Worm (Caenorhabditis elegans): Measurements from ENCODE around the gene Y81B9A.3.

- TF ChIP-seq dpl-1 (GFP tag; optimal IDR thresholded peaks at IDR 0.05) (no peak), daf-16 (GFP tag; optimal IDR thresholded peaks at IDR 0.05) (no peak), daf-16 (tag; optimal IDR thresholded peaks at IDR 0.05) (no peak), tra-1 (GFP tag; IDR thresholded peaks at IDR 0.05) (no peak), unc-62 (GFP tag; optimal IDR thresholded peaks at IDR 0.05 in 1 of 2) (no peak), unc-62 (tag; optimal IDR thresholded peaks at IDR 0.05) (no peak), F49E8.2 (tag; optimal IDR thresholded peaks at IDR 0.05; ENCODE audit: borderline replicate concordance) (no peak), hlh-11 (tag; optimal IDR thresholded peaks at IDR 0.05) (no peak), ceh-82 (tag; optimal IDR thresholded peaks at IDR 0.05) (no peak), hif-1 (tag; optimal IDR thresholded peaks at IDR 0.05) (no peak)
Observed at ce11 chrX:9226904-9227303, 44.7 kb downstream of the Y81B9A.3 start.
